Worm (Caenorhabditis elegans) whole organism, L1 larva: ENCODE results near the gene C55A1.4.

Source experiments
- blmp-1 ChIP-seq: fragments of 150-350 bp; optimal IDR thresholded peaks from 2 replicates; lab custom pipeline; 2014; ENCODE audit warnings: missing biosample characterization, missing genetic modification characterization
- fkh-4 ChIP-seq: sonication (generic microtip); optimal IDR thresholded peaks from 2 replicates; lab custom pipeline; 2016; ENCODE audit warnings: missing compliant biosample characterization, missing genetic modification characterization, borderline replicate concordance
- irx-1 ChIP-seq: sonication (generic microtip); optimal IDR thresholded peaks from 2 replicates; lab custom pipeline; 2016; ENCODE audit warnings: missing genetic modification characterization, missing compliant biosample characterization
- lin-13 ChIP-seq: fragments of 150-350 bp; optimal IDR thresholded peaks from 2 replicates; lab custom pipeline; 2014; ENCODE audit warnings: missing biosample characterization, missing genetic modification reagents, missing genetic modification characterization
- mep-1 ChIP-seq: fragments of 150-350 bp; optimal IDR thresholded peaks from 2 replicates; lab custom pipeline; 2014; ENCODE audit warnings: missing biosample characterization, missing genetic modification characterization
- nhr-237 ChIP-seq: fragments of 150-350 bp; optimal IDR thresholded peaks from 2 replicates; lab custom pipeline; 2014; ENCODE audit warnings: missing biosample characterization, missing genetic modification characterization
- ztf-11 ChIP-seq, 2 experiments: sonication (generic microtip); optimal IDR thresholded peaks; 2 replicates each; lab custom pipeline; 2016 to 2017; ENCODE audit warnings: missing genetic modification characterization in 2 of 2, missing biosample characterization in 1 of 2, missing compliant biosample characterization in 1 of 2

ce11 chrV:15654124-15654523, 11.0 kb upstream of the C55A1.4 start, which contains the start of gene F53E4.2:
- TF ChIP-seq blmp-1 (tag; lab: Kevin White, UChicago) (no peak), ztf-11 (tag; optimal IDR thresholded peaks at IDR 0.05; lab: Kevin White, UChicago) (no peak), nhr-237 (tag; lab: Kevin White, UChicago) (no peak), lin-13 (GFP tag; lab: Kevin White, UChicago) (no peak), fkh-4 (tag; lab: Kevin White, UChicago) (no peak), irx-1 (tag; lab: Kevin White, UChicago) (no peak), mep-1 (tag; lab: Kevin White, UChicago) (no peak)
